Worm (Caenorhabditis elegans): ENCODE results near the gene K12H4.3.

- TF ChIP-seq ceh-82 (tag; optimal IDR thresholded peaks at IDR 0.05): peak; percentile 28
- peak; percentile 99 for TF ChIP-seq dve-1 (tag; optimal IDR thresholded peaks at IDR 0.05; ENCODE audit: insufficient read depth)
- TF ChIP-seq nhr-76 (tag; optimal IDR thresholded peaks at IDR 0.05): peak; percentile 57
- no peak for TF ChIP-seq unc-39 (tag; optimal IDR thresholded peaks at IDR 0.05)
- TF ChIP-seq ztf-11 (tag; optimal IDR thresholded peaks at IDR 0.05): no peak
- TF ChIP-seq nhr-6 (tag; optimal IDR thresholded peaks at IDR 0.05): peak; percentile 92
- peak; percentile 89 for TF ChIP-seq mxl-2 (GFP tag; conservative IDR thresholded peaks at IDR 0.05)
- peak; percentile 86 for TF ChIP-seq pqm-1 (tag; optimal IDR thresholded peaks at IDR 0.05)
- peak in 1 of 2 experiments; percentile 84 for TF ChIP-seq ZK546.5 (tag; optimal IDR thresholded peaks at IDR 0.05)
- no peak for TF ChIP-seq skn-1 (tag; optimal IDR thresholded peaks at IDR 0.05)
- TF ChIP-seq zfp-3 (GFP tag; conservative IDR thresholded peaks at IDR 0.05): no peak; the same call in 1 of the 2 replicates
- TF ChIP-seq ZK337.2 (GFP tag; IDR thresholded peaks at IDR 0.05): peak; percentile 98
- peak; percentile 99 for TF ChIP-seq nhr-11 (tag; optimal IDR thresholded peaks at IDR 0.05)
Observed at ce11 chrIII:8043784-8044183, 2.0 kb upstream of the K12H4.3 start.
